Worm (Caenorhabditis elegans): ENCODE data around the gene mrt-2.

The mrt-2 gene

ce11 chrIII:11703006-11703775 lies 43.4 kb upstream of the mrt-2 start:
- TF ChIP-seq ceh-90 (tag; optimal IDR thresholded peaks at IDR 0.05) (no peak), blmp-1 (tag; optimal IDR thresholded peaks at IDR 0.05) (peak; percentile 87), zip-4 (GFP tag; optimal IDR thresholded peaks at IDR 0.05) (no peak), lin-35 (GFP tag; optimal IDR thresholded peaks at IDR 0.05) (no peak), efl-1 (optimal IDR thresholded peaks at IDR 0.05) (no peak), efl-1 (GFP tag; optimal IDR thresholded peaks at IDR 0.05 in 1 of 2) (no peak), elt-2 (tag; optimal IDR thresholded peaks at IDR 0.05) (no peak), nhr-85 (tag) (peak; percentile 69), lin-39 (tag; optimal IDR thresholded peaks at IDR 0.05) (no peak), sptf-1 (tag; optimal IDR thresholded peaks at IDR 0.05) (no peak), grh-1 (GFP tag; IDR thresholded peaks at IDR 0.05) (peak; percentile 60), nhr-237 (tag; optimal IDR thresholded peaks at IDR 0.05) (no peak), irx-1 (tag; optimal IDR thresholded peaks at IDR 0.05) (no peak), unc-86 (tag; optimal IDR thresholded peaks at IDR 0.05) (no peak)

DNA sequence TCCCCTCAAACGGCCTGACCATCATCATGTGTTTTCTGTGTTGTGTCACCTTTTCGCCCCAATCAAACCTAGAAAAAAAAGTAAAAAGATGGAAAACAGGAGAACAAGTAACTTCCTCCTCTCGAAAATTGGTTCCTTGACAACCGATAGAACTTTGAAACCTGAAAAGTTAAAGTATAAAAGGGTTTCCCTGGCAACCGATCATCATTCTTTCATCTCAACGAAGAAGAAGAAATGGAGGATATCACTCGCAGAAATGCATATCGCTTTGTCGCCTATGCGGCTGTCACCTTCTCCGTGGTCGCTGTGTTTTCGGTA lies 42.8 kb upstream of the mrt-2 start, which contains the start of gene col-95:
Gene col-95 (plus strand): TSS at position 219 of the 318 bp plus-strand sequence.
- TF ChIP-seq ama-1 (optimal IDR thresholded peaks at IDR 0.05) (no peak), lin-35 (GFP tag; optimal IDR thresholded peaks at IDR 0.05) (peak in 1 of 2 experiments; percentile 5), irx-1 (tag; optimal IDR thresholded peaks at IDR 0.05) (no peak), nhr-76 (tag; optimal IDR thresholded peaks at IDR 0.05) (no peak)

- no peak for TF ChIP-seq aha-1 (tag; optimal IDR thresholded peaks at IDR 0.05)
- TF ChIP-seq sup-37 (GFP tag; optimal IDR thresholded peaks at IDR 0.05) = no peak
- no peak for TF ChIP-seq fkh-8 (tag; optimal IDR thresholded peaks at IDR 0.05)
- TF ChIP-seq fos-1 (tag; optimal IDR thresholded peaks at IDR 0.05) = no peak
- TF ChIP-seq lin-13 (GFP tag; optimal IDR thresholded peaks at IDR 0.05) = no peak
- no peak for TF ChIP-seq ces-1 (GFP tag; optimal IDR thresholded peaks at IDR 0.05)
- TF ChIP-seq nhr-20 (tag; optimal IDR thresholded peaks at IDR 0.05) = no peak
- no peak for TF ChIP-seq hlh-4 (tag; optimal IDR thresholded peaks at IDR 0.05)
- no peak for TF ChIP-seq ceh-82 (tag; optimal IDR thresholded peaks at IDR 0.05)
- no peak for TF ChIP-seq lin-15B (tag; optimal IDR thresholded peaks at IDR 0.05)
Measured at ce11 chrIII:11704377-11704978, 42.1 kb upstream of the mrt-2 start.

- TF ChIP-seq hlh-17 (GFP tag; optimal IDR thresholded peaks at IDR 0.05; ENCODE audit: borderline replicate concordance) = no peak
- no peak for TF ChIP-seq F16B12.6 (tag; optimal IDR thresholded peaks at IDR 0.05)
- no peak for TF ChIP-seq nhr-20 (tag; optimal IDR thresholded peaks at IDR 0.05)
- TF ChIP-seq ceh-8 (GFP tag; optimal IDR thresholded peaks at IDR 0.05) = peak; percentile 40
Measured at ce11 chrIII:11705930-11706329, 40.6 kb upstream of the mrt-2 start.

ce11 chrIII:11706665-11707064 lies 39.9 kb upstream of the mrt-2 start, which contains the start of gene col-96:
col-96 (minus strand) TSS chrIII:11706765.
- TF ChIP-seq blmp-1 (tag; optimal IDR thresholded peaks at IDR 0.05) (peak; percentile 15), ama-1 (optimal IDR thresholded peaks at IDR 0.05) (no peak), sup-37 (GFP tag; optimal IDR thresholded peaks at IDR 0.05) (no peak), alr-1 (tag; optimal IDR thresholded peaks at IDR 0.05; ENCODE audit: borderline replicate concordance) (no peak), rnt-1 (tag; optimal IDR thresholded peaks at IDR 0.05) (no peak), sox-4 (tag; optimal IDR thresholded peaks at IDR 0.05) (no peak)

DNA sequence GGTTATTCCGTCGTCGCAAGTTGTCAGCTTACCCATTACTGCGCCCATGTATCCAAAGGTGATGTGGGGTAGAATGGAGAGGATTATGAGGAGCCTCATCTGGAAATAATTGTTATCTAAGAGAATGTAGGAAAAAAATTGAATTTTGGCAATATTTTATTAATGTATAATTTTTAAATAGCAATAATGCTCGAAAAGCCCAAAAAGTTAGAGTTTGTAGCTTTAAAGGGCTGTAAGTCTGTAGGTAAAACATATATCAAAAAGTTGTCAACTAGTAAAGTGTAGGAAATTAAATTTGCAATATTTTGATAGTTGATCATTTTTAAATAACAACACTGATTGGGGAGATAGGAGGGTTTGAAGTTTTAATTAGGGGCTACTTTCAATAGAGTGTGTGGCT lies 37.8 kb upstream of the mrt-2 start, which contains the start of gene Y41C4A.8:
Gene Y41C4A.8 (minus strand): TSS at position 101 of the 400 bp plus-strand sequence.
- TF ChIP-seq sptf-1 (tag; optimal IDR thresholded peaks at IDR 0.05) (no peak), swsn-7 (tag; optimal IDR thresholded peaks at IDR 0.05) (no peak), elt-3 (tag; optimal IDR thresholded peaks at IDR 0.05) (no peak), Y116A8C.19 (tag; optimal IDR thresholded peaks at IDR 0.05; ENCODE audit: borderline replicate concordance) (no peak), skn-1 (tag; optimal IDR thresholded peaks at IDR 0.05) (no peak), hlh-4 (tag; optimal IDR thresholded peaks at IDR 0.05) (no peak), irx-1 (tag; optimal IDR thresholded peaks at IDR 0.05) (no peak), fos-1 (tag; optimal IDR thresholded peaks at IDR 0.05) (no peak), ets-5 (GFP tag; IDR thresholded peaks at IDR 0.05) (no peak), vab-15 (tag; optimal IDR thresholded peaks at IDR 0.05) (no peak), mab-9 (GFP tag; IDR thresholded peaks at IDR 0.05) (no peak), efl-3 (GFP tag; optimal IDR thresholded peaks at IDR 0.05) (no peak), pqm-1 (tag; optimal IDR thresholded peaks at IDR 0.05) (no peak), xbp-1 (tag; optimal IDR thresholded peaks at IDR 0.05) (no peak), fkh-10 (GFP tag; optimal IDR thresholded peaks at IDR 0.05) (no peak), nhr-85 (tag) (no peak), ceh-82 (tag; optimal IDR thresholded peaks at IDR 0.05) (no peak)

All from whole organism, L1 larva.